Fruit fly (Drosophila melanogaster): Measurements from ENCODE around the gene CG44532.

CG44532 gene

dm6 chrX:9120828-9121754 is 40.8 kb upstream of the CG44532 start (continued):
- TF ChIP-seq MESR4 (GFP tag; optimal IDR thresholded peaks at IDR 0.05) (no peak), knrl (GFP tag; IDR thresholded peaks at IDR 0.05; ENCODE audit: partially characterized antibody) (no peak), wor (GFP tag; IDR thresholded peaks at IDR 0.05) (no peak), ewg (GFP tag; optimal IDR thresholded peaks at IDR 0.05) (no peak), CG8765 (GFP tag; IDR thresholded peaks at IDR 0.05) (no peak), CG5953 (GFP tag; IDR thresholded peaks at IDR 0.05) (no peak), HmgZ (tag; optimal IDR thresholded peaks at IDR 0.05) (no peak), Awh (GFP tag; IDR thresholded peaks at IDR 0.05) (no peak), CG12659 (GFP tag; optimal IDR thresholded peaks at IDR 0.05) (peak; percentile 9), sens-2 (GFP tag; IDR thresholded peaks at IDR 0.05) (no peak), CG4328 (GFP tag; optimal IDR thresholded peaks at IDR 0.05) (no peak), B-H2 (GFP tag; optimal IDR thresholded peaks at IDR 0.05) (no peak), Rfx (GFP tag; IDR thresholded peaks at IDR 0.05) (peak; percentile 34; the same call in 1 of the 2 replicates), Atf6 (GFP tag; IDR thresholded peaks at IDR 0.05) (peak; percentile 37; the same call in 1 of the 2 replicates), Camta (GFP tag; optimal IDR thresholded peaks at IDR 0.05) (peak; percentile 12), CG17568 (GFP tag; optimal IDR thresholded peaks at IDR 0.05) (peak; percentile 32), Dp (GFP tag; optimal IDR thresholded peaks at IDR 0.05) (no peak), phol (tag; optimal IDR thresholded peaks at IDR 0.05) (peak; percentile 54), bab2 (GFP tag; optimal IDR thresholded peaks at IDR 0.05) (peak; percentile 33), z (GFP tag; IDR thresholded peaks at IDR 0.05) (no peak), CG34224 (GFP tag; IDR thresholded peaks at IDR 0.05; ENCODE audit: partially characterized antibody) (no peak), caup (GFP tag; optimal IDR thresholded peaks at IDR 0.05; ENCODE audit: severe bottlenecking) (no peak), Eip74EF (GFP tag; optimal IDR thresholded peaks at IDR 0.05) (peak in 1 of 2 experiments; percentile 22), CG17361 (GFP tag; IDR thresholded peaks at IDR 0.05) (peak; percentile 23; the same call in 1 of the 3 replicates), pita (GFP tag; optimal IDR thresholded peaks at IDR 0.05) (no peak), CG8281 (tag; optimal IDR thresholded peaks at IDR 0.05) (peak; percentile 31), pfk (GFP tag; optimal IDR thresholded peaks at IDR 0.05) (no peak), wek (GFP tag; optimal IDR thresholded peaks at IDR 0.05) (no peak), oc (tag; optimal IDR thresholded peaks at IDR 0.05) (no peak), Doc2 (GFP tag; IDR thresholded peaks at IDR 0.05) (no peak), bcd (GFP tag; optimal IDR thresholded peaks at IDR 0.05) (peak; percentile 29), Dll (GFP tag; IDR thresholded peaks at IDR 0.05; ENCODE audit: partially characterized antibody) (no peak), CG34376 (GFP tag; optimal IDR thresholded peaks at IDR 0.05) (no peak), E2f1 (GFP tag; IDR thresholded peaks at IDR 0.05) (0 out of 2 replicates have a peak, but pooled peaks have one; percentile 32), CG14050 (GFP tag; IDR thresholded peaks at IDR 0.05) (no peak), Hr78 (GFP tag; optimal IDR thresholded peaks at IDR 0.05) (no peak), CG13287 (GFP tag; IDR thresholded peaks at IDR 0.05; ENCODE audit: partially characterized antibody) (no peak), CG17612 (GFP tag; IDR thresholded peaks at IDR 0.05) (no peak), CG13123 (GFP tag; optimal IDR thresholded peaks at IDR 0.05) (no peak), gsb (GFP tag; IDR thresholded peaks at IDR 0.05) (no peak), CHES-1-like (GFP tag; optimal IDR thresholded peaks at IDR 0.05) (no peak), Lim3 (GFP tag; IDR thresholded peaks at IDR 0.05) (no peak), CG16813 (GFP tag; IDR thresholded peaks at IDR 0.05; ENCODE audit: partially characterized antibody) (no peak), CG6272 (GFP tag; IDR thresholded peaks at IDR 0.05) (no peak), CkIIα-i1 (GFP tag; IDR thresholded peaks at IDR 0.05) (no peak), Drgx (GFP tag; IDR thresholded peaks at IDR 0.05) (peak; percentile 34; the same call in 1 of the 2 replicates), ems (GFP tag; optimal IDR thresholded peaks at IDR 0.05) (peak; percentile 31), CG31224 (GFP tag; IDR thresholded peaks at IDR 0.05) (no peak)
